Worm (Caenorhabditis elegans) whole organism, midembryonic: ENCODE data around the gene nhr-239.

Experiments used
- T22C8.4 ChIP-seq: fragments of 200-800 bp; sonication (Bioruptor generic); IDR thresholded peaks from 2 replicates; pipeline ENCODE4 v1.3.6; 2022; ENCODE audit warnings: missing genetic modification characterization, missing compliant biosample characterization
- cog-1 ChIP-seq: sonication (generic microtip); optimal IDR thresholded peaks from 2 replicates; lab custom pipeline; 2016; ENCODE audit warnings: missing genetic modification characterization, missing compliant biosample characterization
- flt-1 ChIP-seq: fragments of 200-800 bp; sonication (Bioruptor generic); IDR thresholded peaks from 2 replicates; pipeline ENCODE4 v1.3.6; 2022; ENCODE audit warnings: missing genetic modification characterization, missing compliant biosample characterization
- klf-2 ChIP-seq: fragments of 200-800 bp; sonication (Bioruptor generic); conservative IDR thresholded peaks from 2 replicates; pipeline ENCODE4 v1.3.6; 2022; ENCODE audit warnings: missing genetic modification reagents, missing genetic modification characterization, missing compliant biosample characterization
- med-1 ChIP-seq: sonication (generic microtip); optimal IDR thresholded peaks from 2 replicates; lab custom pipeline; 2017; ENCODE audit warnings: missing genetic modification characterization, mild to moderate bottlenecking, missing compliant biosample characterization, antibody characterized with exemption, missing genetic modification reagents; ENCODE audit not compliant: insufficient read depth
- ref-1 ChIP-seq: fragments of 200-800 bp; sonication (Bioruptor generic); conservative IDR thresholded peaks from 2 replicates; pipeline ENCODE4 v1.3.6; 2022; ENCODE audit warnings: missing genetic modification reagents, missing genetic modification characterization, missing compliant biosample characterization
- tab-1 ChIP-seq: fragments of 200-800 bp; sonication (Bioruptor generic); IDR thresholded peaks from 2 replicates; pipeline ENCODE4 v1.3.6; 2022; ENCODE audit warnings: missing genetic modification characterization, missing compliant biosample characterization
- ztf-23 ChIP-seq: fragments of 200-800 bp; sonication (Bioruptor generic); IDR thresholded peaks from 2 replicates; pipeline ENCODE4 v1.3.6; 2022; ENCODE audit warnings: missing genetic modification reagents, missing genetic modification characterization, missing compliant biosample characterization
- ztf-29 ChIP-seq: fragments of 200-800 bp; sonication (Bioruptor generic); IDR thresholded peaks from 2 replicates; pipeline ENCODE4 v1.3.6; 2022; ENCODE audit warnings: missing genetic modification reagents, missing genetic modification characterization, missing compliant biosample characterization

nhr-239 gene

ce11 chrIII:2577982-2578381 is 16.5 kb downstream of the nhr-239 start:
- TF ChIP-seq ztf-23 (GFP tag; lab: Robert Waterston, UW) (no peak), flt-1 (no peak), klf-2 (no peak), med-1 (GFP tag; lab: Kevin White, UChicago) (no peak), T22C8.4 (GFP tag; lab: Robert Waterston, UW) (no peak), ztf-29 (GFP tag; lab: Robert Waterston, UW) (no peak), cog-1 (tag; lab: Kevin White, UChicago) (no peak), ref-1 (GFP tag; lab: Robert Waterston, UW) (no peak), tab-1 (GFP tag; lab: Robert Waterston, UW) (no peak)

ce11 chrIII:2578563-2578962 is 17.1 kb downstream of the nhr-239 start:
- TF ChIP-seq tab-1 (GFP tag; lab: Robert Waterston, UW) (no peak), med-1 (GFP tag; lab: Kevin White, UChicago) (no peak), ztf-23 (GFP tag; lab: Robert Waterston, UW) (no peak), cog-1 (tag; lab: Kevin White, UChicago) (peak; percentile 40), flt-1 (no peak)

- TF ChIP-seq ref-1 (GFP tag; lab: Robert Waterston, UW) (no peak), T22C8.4 (GFP tag; lab: Robert Waterston, UW) (no peak), ztf-29 (GFP tag; lab: Robert Waterston, UW) (no peak), flt-1 (no peak), ztf-23 (GFP tag; lab: Robert Waterston, UW) (no peak), cog-1 (tag; lab: Kevin White, UChicago) (no peak), klf-2 (no peak), med-1 (GFP tag; lab: Kevin White, UChicago) (no peak), tab-1 (GFP tag; lab: Robert Waterston, UW) (no peak)
These were observed 17.5 kb downstream of the nhr-239 start, which contains the start of gene Y71H2B.8 for ce11 chrIII:2578993-2579392. Gene Y71H2B.8, plus strand, starts transcription at chrIII:2579293.

ce11 chrIII:2583302-2583701 is 21.8 kb downstream of the nhr-239 start:
- TF ChIP-seq ztf-29 (GFP tag; lab: Robert Waterston, UW), result 0 out of 2 replicates have a peak, but pooled peaks have one; percentile 34

- no peak for TF ChIP-seq klf-2
- no peak for TF ChIP-seq flt-1
- TF ChIP-seq ref-1 (GFP tag; lab: Robert Waterston, UW), result no peak
- TF ChIP-seq T22C8.4 (GFP tag; lab: Robert Waterston, UW), result no peak
- no peak for TF ChIP-seq ztf-29 (GFP tag; lab: Robert Waterston, UW)
- no peak for TF ChIP-seq ztf-23 (GFP tag; lab: Robert Waterston, UW)
- no peak for TF ChIP-seq tab-1 (GFP tag; lab: Robert Waterston, UW)
- no peak for TF ChIP-seq cog-1 (tag; lab: Kevin White, UChicago)
These were observed 24.7 kb downstream of the nhr-239 start, which contains the start of gene gpa-17 for ce11 chrIII:2586193-2586592. Gene gpa-17, plus strand, starts transcription at chrIII:2586555.

ce11 chrIII:2596984-2597454 is 35.5 kb downstream of the nhr-239 start, which contains the start of gene apb-1:
Gene apb-1, minus strand, starts transcription at chrIII:2597034.
- TF ChIP-seq T22C8.4 (GFP tag; lab: Robert Waterston, UW) (peak; percentile 83), klf-2 (0 out of 2 replicates have a peak, but pooled peaks have one; percentile 34), ztf-29 (GFP tag; lab: Robert Waterston, UW) (peak; percentile 39; the same call in 1 of the 2 replicates), med-1 (GFP tag; lab: Kevin White, UChicago) (peak; percentile 18), ref-1 (GFP tag; lab: Robert Waterston, UW) (0 out of 2 replicates have a peak, but pooled peaks have one; percentile 24), ztf-23 (GFP tag; lab: Robert Waterston, UW) (peak; percentile 85), cog-1 (tag; lab: Kevin White, UChicago) (peak; percentile 35), flt-1 (peak; percentile 80), tab-1 (GFP tag; lab: Robert Waterston, UW) (peak; percentile 63; the same call in 1 of the 2 replicates)

- no peak for TF ChIP-seq ref-1 (GFP tag; lab: Robert Waterston, UW)
- no peak for TF ChIP-seq flt-1
- no peak for TF ChIP-seq ztf-23 (GFP tag; lab: Robert Waterston, UW)
- TF ChIP-seq med-1 (GFP tag; lab: Kevin White, UChicago), result no peak
- TF ChIP-seq cog-1 (tag; lab: Kevin White, UChicago), result no peak
- TF ChIP-seq ztf-29 (GFP tag; lab: Robert Waterston, UW), result no peak
- no peak for TF ChIP-seq tab-1 (GFP tag; lab: Robert Waterston, UW)
- TF ChIP-seq T22C8.4 (GFP tag; lab: Robert Waterston, UW), result no peak
- TF ChIP-seq klf-2, result no peak
These were observed 36.2 kb downstream of the nhr-239 start, which contains the start of gene mdt-19 for ce11 chrIII:2597753-2598152. Gene mdt-19, plus strand, starts transcription at chrIII:2598053.

ce11 chrIII:2598491-2599065 is 37.1 kb downstream of the nhr-239 start:
- no peak for TF ChIP-seq T22C8.4 (GFP tag; lab: Robert Waterston, UW)
- no peak for TF ChIP-seq ref-1 (GFP tag; lab: Robert Waterston, UW)
- TF ChIP-seq klf-2, result no peak
- TF ChIP-seq ztf-23 (GFP tag; lab: Robert Waterston, UW), result no peak

- TF ChIP-seq ztf-29 (GFP tag; lab: Robert Waterston, UW), result no peak
- TF ChIP-seq ref-1 (GFP tag; lab: Robert Waterston, UW), result no peak
- no peak for TF ChIP-seq ztf-23 (GFP tag; lab: Robert Waterston, UW)
- TF ChIP-seq flt-1, result no peak
- no peak for TF ChIP-seq T22C8.4 (GFP tag; lab: Robert Waterston, UW)
- TF ChIP-seq tab-1 (GFP tag; lab: Robert Waterston, UW), result no peak
- no peak for TF ChIP-seq klf-2
- TF ChIP-seq cog-1 (tag; lab: Kevin White, UChicago), result no peak
- TF ChIP-seq med-1 (GFP tag; lab: Kevin White, UChicago), result no peak
These were observed 42.2 kb downstream of the nhr-239 start, which contains the start of gene Y71H2B.11 for ce11 chrIII:2603671-2604070. Gene Y71H2B.11, plus strand, starts transcription at chrIII:2603971.
